Worm (Caenorhabditis elegans) whole organism, L1 larva: ENCODE data around the gene ztf-22.

Source experiments
- C04F5.9 ChIP-seq: sonication (generic microtip); optimal IDR thresholded peaks from 2 replicates; lab custom pipeline; 2016; ENCODE audit warnings: missing genetic modification characterization, missing compliant biosample characterization
- C34B4.2 ChIP-seq: sonication (generic microtip); optimal IDR thresholded peaks from 2 replicates; lab custom pipeline; 2017; ENCODE audit warnings: mild to moderate bottlenecking, missing genetic modification characterization, missing compliant biosample characterization
- F16B12.6 ChIP-seq: fragments of 150-350 bp; optimal IDR thresholded peaks from 2 replicates; lab custom pipeline; 2014; ENCODE audit warnings: missing biosample characterization, missing genetic modification characterization
- ama-1 ChIP-seq: fragments of 150-350 bp; optimal IDR thresholded peaks from 2 replicates; lab custom pipeline; 2014
- blmp-1 ChIP-seq: fragments of 150-350 bp; optimal IDR thresholded peaks from 2 replicates; lab custom pipeline; 2014; ENCODE audit warnings: missing biosample characterization, missing genetic modification characterization
- ceh-82 ChIP-seq, 3 experiments: fragments of 150-350 bp in 1 of 3; sonication (generic microtip) in 2 of 3; optimal IDR thresholded peaks; 2 replicates each; lab custom pipeline; 2014 to 2017; ENCODE audit warnings: missing biosample characterization in 3 of 3, missing genetic modification characterization in 3 of 3
- ceh-88 ChIP-seq: fragments of 200-800 bp; sonication (Bioruptor generic); IDR thresholded peaks from 2 replicates; pipeline ENCODE4 v1.3.6; 2022; ENCODE audit warnings: missing genetic modification characterization, missing compliant biosample characterization
- ces-1 ChIP-seq: fragments of 150-350 bp; optimal IDR thresholded peaks from 2 replicates; lab custom pipeline; 2014; ENCODE audit warnings: missing biosample characterization, missing genetic modification reagents, missing genetic modification characterization
- efl-1 ChIP-seq, 4 experiments: fragments of 150-350 bp; optimal IDR thresholded peaks in 3 of 4; peaks in 1 of 4; 1 replicate in 1 of 4; 2 replicates in 3 of 4; lab custom pipeline; 2014; ENCODE audit warnings: missing biosample characterization in 2 of 4, missing genetic modification characterization in 2 of 4, missing genetic modification reagents in 2 of 4
- elt-2 ChIP-seq: sonication (generic microtip); optimal IDR thresholded peaks from 2 replicates; lab custom pipeline; 2016; ENCODE audit warnings: missing genetic modification characterization, mild to moderate bottlenecking, inconsistent platforms, missing compliant biosample characterization, missing genetic modification reagents
- elt-3 ChIP-seq, 6 experiments: fragments of 150-350 bp in 1 of 6; sonication (generic microtip); optimal IDR thresholded peaks; 2 replicates each; lab custom pipeline; 2017 to 2018; ENCODE audit warnings: missing biosample characterization in 6 of 6, missing genetic modification characterization in 6 of 6, inconsistent platforms in 1 of 6
- fkh-10 ChIP-seq: sonication (generic microtip); optimal IDR thresholded peaks from 2 replicates; lab custom pipeline; 2017; ENCODE audit warnings: missing biosample characterization, missing genetic modification reagents, missing genetic modification characterization
- fkh-4 ChIP-seq: sonication (generic microtip); optimal IDR thresholded peaks from 2 replicates; lab custom pipeline; 2016; ENCODE audit warnings: missing compliant biosample characterization, missing genetic modification characterization, borderline replicate concordance
- fkh-8 ChIP-seq: sonication (generic microtip); optimal IDR thresholded peaks from 2 replicates; lab custom pipeline; 2016; ENCODE audit warnings: mild to moderate bottlenecking, missing genetic modification characterization, missing compliant biosample characterization
- grh-1 ChIP-seq: fragments of 200-800 bp; sonication (Bioruptor generic); IDR thresholded peaks from 2 replicates; pipeline ENCODE4 v1.3.6; 2022; ENCODE audit warnings: missing genetic modification reagents, missing genetic modification characterization, missing compliant biosample characterization
- hlh-17 ChIP-seq: fragments of 200-800 bp; sonication (Bioruptor generic); optimal IDR thresholded peaks from 2 replicates; lab custom pipeline; 2018; ENCODE audit warnings: missing genetic modification characterization, mild to moderate bottlenecking, missing compliant biosample characterization, moderate library complexity, borderline replicate concordance
- hpl-2 ChIP-seq: fragments of 150-350 bp; optimal IDR thresholded peaks from 2 replicates; lab custom pipeline; 2014; ENCODE audit warnings: missing biosample characterization, missing genetic modification reagents, missing genetic modification characterization
- irx-1 ChIP-seq: sonication (generic microtip); optimal IDR thresholded peaks from 2 replicates; lab custom pipeline; 2016; ENCODE audit warnings: missing genetic modification characterization, missing compliant biosample characterization
- isw-1 ChIP-seq: fragments of 200-800 bp; sonication (Bioruptor generic); IDR thresholded peaks from 2 replicates; pipeline ENCODE4 v1.3.6; 2022; ENCODE audit warnings: missing genetic modification characterization, missing compliant biosample characterization
- jun-1 ChIP-seq: fragments of 150-350 bp; optimal IDR thresholded peaks from 2 replicates; lab custom pipeline; 2014; ENCODE audit warnings: missing biosample characterization, missing genetic modification reagents, missing genetic modification characterization
- lin-13 ChIP-seq: fragments of 150-350 bp; optimal IDR thresholded peaks from 2 replicates; lab custom pipeline; 2014; ENCODE audit warnings: missing biosample characterization, missing genetic modification reagents, missing genetic modification characterization
- lin-14 ChIP-seq: fragments of 200-800 bp; sonication (Bioruptor generic); optimal IDR thresholded peaks from 2 replicates; lab custom pipeline; 2018; ENCODE audit warnings: mild to moderate bottlenecking, missing genetic modification characterization, moderate library complexity, missing compliant biosample characterization
- lin-35 ChIP-seq, 2 experiments: fragments of 150-350 bp; optimal IDR thresholded peaks; 2 replicates each; lab custom pipeline; 2014; ENCODE audit warnings: missing biosample characterization in 2 of 2, missing genetic modification characterization in 2 of 2, missing genetic modification reagents in 2 of 2
- lir-3 ChIP-seq: sonication (generic microtip); optimal IDR thresholded peaks from 2 replicates; lab custom pipeline; 2016; ENCODE audit warnings: mild to moderate bottlenecking, missing genetic modification characterization, moderate library complexity, missing compliant biosample characterization; ENCODE audit not compliant: poor library complexity
- lsy-2 ChIP-seq, 2 experiments: fragments of 150-350 bp; optimal IDR thresholded peaks; 2 replicates each; lab custom pipeline; 2014; ENCODE audit warnings: missing biosample characterization in 2 of 2, missing genetic modification characterization in 2 of 2
- mab-9 ChIP-seq: fragments of 200-800 bp; sonication (Bioruptor generic); IDR thresholded peaks from 2 replicates; pipeline ENCODE4 v1.3.6; 2022; ENCODE audit warnings: missing genetic modification reagents, missing genetic modification characterization, missing compliant biosample characterization
- mdl-1 ChIP-seq, 2 experiments: fragments of 150-350 bp; optimal IDR thresholded peaks; 2 replicates each; lab custom pipeline; 2014 to 2017; ENCODE audit warnings: missing biosample characterization in 2 of 2, missing genetic modification characterization in 2 of 2, inconsistent platforms in 1 of 2
- mep-1 ChIP-seq: fragments of 150-350 bp; optimal IDR thresholded peaks from 2 replicates; lab custom pipeline; 2014; ENCODE audit warnings: missing biosample characterization, missing genetic modification characterization
- nhr-12 ChIP-seq: sonication (generic microtip); optimal IDR thresholded peaks from 2 replicates; lab custom pipeline; 2017; ENCODE audit warnings: missing biosample characterization, missing genetic modification characterization
- nhr-19 ChIP-seq: fragments of 200-800 bp; sonication (Bioruptor generic); conservative IDR thresholded peaks from 2 replicates; pipeline ENCODE4 v1.3.6; 2022; ENCODE audit warnings: missing genetic modification characterization, missing compliant biosample characterization
- nhr-20 ChIP-seq: sonication (generic microtip); optimal IDR thresholded peaks from 2 replicates; lab custom pipeline; 2016; ENCODE audit warnings: mild to moderate bottlenecking, missing genetic modification characterization, missing compliant biosample characterization
- nhr-28 ChIP-seq: fragments of 150-350 bp; optimal IDR thresholded peaks from 2 replicates; lab custom pipeline; 2014; ENCODE audit warnings: missing biosample characterization, missing genetic modification characterization
- nhr-47 ChIP-seq: sonication (generic microtip); optimal IDR thresholded peaks from 2 replicates; lab custom pipeline; 2016; ENCODE audit warnings: mild to moderate bottlenecking, missing genetic modification characterization, moderate library complexity, missing compliant biosample characterization
- nhr-76 ChIP-seq: sonication (generic microtip); optimal IDR thresholded peaks from 2 replicates; lab custom pipeline; 2017; ENCODE audit warnings: missing biosample characterization, missing genetic modification characterization
- nhr-85 ChIP-seq: sonication (generic microtip); peaks from one replicate; lab custom pipeline; 2016; ENCODE audit warnings: missing genetic modification characterization, inconsistent platforms, missing compliant biosample characterization
- nhr-90 ChIP-seq: sonication (generic microtip); optimal IDR thresholded peaks from 2 replicates; lab custom pipeline; 2016; ENCODE audit warnings: mild to moderate bottlenecking, missing genetic modification characterization, missing compliant biosample characterization; ENCODE audit not compliant: poor library complexity
- pax-3 ChIP-seq: fragments of 200-800 bp; sonication (Bioruptor generic); optimal IDR thresholded peaks from 2 replicates; lab custom pipeline; 2018; ENCODE audit warnings: mild to moderate bottlenecking, missing genetic modification characterization, moderate library complexity, missing compliant biosample characterization
- pqm-1 ChIP-seq: sonication (generic microtip); optimal IDR thresholded peaks from 3 replicates; lab custom pipeline; 2017; ENCODE audit warnings: missing biosample characterization, missing genetic modification characterization
- skn-1 ChIP-seq: fragments of 150-350 bp; optimal IDR thresholded peaks from 2 replicates; lab custom pipeline; 2014; ENCODE audit warnings: missing biosample characterization, missing genetic modification characterization
- snpc-4 ChIP-seq: fragments of 150-350 bp; optimal IDR thresholded peaks from 2 replicates; lab custom pipeline; 2014; ENCODE audit warnings: missing biosample characterization, missing genetic modification characterization
- snu-23 ChIP-seq: sonication (generic microtip); optimal IDR thresholded peaks from 2 replicates; lab custom pipeline; 2016; ENCODE audit warnings: missing genetic modification characterization, missing compliant biosample characterization
- sup-37 ChIP-seq: fragments of 200-800 bp; sonication (Bioruptor generic); optimal IDR thresholded peaks from 2 replicates; lab custom pipeline; 2018; ENCODE audit warnings: mild to moderate bottlenecking, missing genetic modification characterization, missing compliant biosample characterization
- tbx-2 ChIP-seq: sonication (generic microtip); optimal IDR thresholded peaks from 2 replicates; lab custom pipeline; 2016; ENCODE audit warnings: missing genetic modification characterization, missing compliant biosample characterization
- unc-130 ChIP-seq: fragments of 150-350 bp; optimal IDR thresholded peaks from 2 replicates; lab custom pipeline; 2017; ENCODE audit warnings: missing biosample characterization, missing genetic modification characterization, inconsistent platforms
- zag-1 ChIP-seq: fragments of 150-350 bp; optimal IDR thresholded peaks from 2 replicates; lab custom pipeline; 2014; ENCODE audit warnings: missing biosample characterization, missing genetic modification characterization
- ztf-11 ChIP-seq, 2 experiments: sonication (generic microtip); optimal IDR thresholded peaks; 2 replicates each; lab custom pipeline; 2016 to 2017; ENCODE audit warnings: missing genetic modification characterization in 2 of 2, missing biosample characterization in 1 of 2, missing compliant biosample characterization in 1 of 2
- ztf-4 ChIP-seq: fragments of 150-350 bp; optimal IDR thresholded peaks from 2 replicates; lab custom pipeline; 2014; ENCODE audit warnings: missing biosample characterization, missing genetic modification characterization

The ztf-22 gene

ce11 chrII:13291406-13292124 lies 5.9 kb upstream of the ztf-22 start (continued):
- TF ChIP-seq nhr-90 (tag; lab: Kevin White, UChicago) (peak; percentile 94), ztf-4 (peak; percentile 65), nhr-76 (tag; lab: Kevin White, UChicago) (no peak), mdl-1 (tag; optimal IDR thresholded peaks at IDR 0.05; lab: Kevin White, UChicago) (peak in 1 of 2 experiments; percentile 81), isw-1 (GFP tag; lab: Robert Waterston, UW) (no peak), zag-1 (tag; lab: Kevin White, UChicago) (no peak), nhr-47 (peak; percentile 85), mep-1 (tag; lab: Kevin White, UChicago) (peak; percentile 64)

DNA sequence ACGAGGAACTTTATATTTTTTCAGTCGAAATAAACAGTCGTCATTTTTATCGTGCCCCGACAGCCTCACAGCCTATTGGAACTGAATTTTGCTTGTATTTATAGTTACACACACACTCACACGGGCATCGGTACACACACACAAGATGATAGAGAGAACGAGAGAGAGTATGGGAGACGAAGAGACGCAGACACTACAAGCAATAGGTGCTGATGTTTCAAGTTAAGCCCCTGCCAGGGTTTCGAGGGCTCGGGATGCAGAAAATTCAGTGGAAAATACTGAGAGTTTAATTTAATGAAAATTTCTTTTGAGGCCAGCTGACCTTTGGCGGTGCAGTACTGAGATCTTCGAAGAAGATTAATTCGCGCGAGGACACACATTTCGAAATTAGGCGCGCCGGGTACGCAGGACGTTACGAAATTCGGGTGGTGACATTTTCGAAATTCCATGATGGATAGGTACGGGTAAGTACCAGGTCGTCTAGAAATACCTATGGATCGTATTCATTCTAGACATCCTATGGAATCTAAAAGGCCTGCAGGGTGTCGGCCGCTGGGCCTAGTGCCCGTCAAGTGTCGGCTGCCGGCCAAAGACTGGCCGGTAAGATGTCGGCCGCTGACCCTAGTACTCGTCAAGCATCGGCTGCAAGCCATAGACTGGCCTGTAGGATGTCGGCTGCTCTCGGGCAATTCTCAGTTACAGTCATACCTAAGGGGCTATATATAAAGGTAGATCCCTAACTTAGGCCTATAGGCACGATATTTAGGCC lies 5.1 kb upstream of the ztf-22 start:
- TF ChIP-seq nhr-28 (no peak), ces-1 (GFP tag; lab: Kevin White, UChicago) (no peak), fkh-4 (tag; lab: Kevin White, UChicago) (no peak), sup-37 (no peak), pax-3 (tag; lab: Kevin White, UChicago) (no peak), nhr-20 (tag; lab: Kevin White, UChicago) (peak; percentile 13), C04F5.9 (tag; lab: Kevin White, UChicago) (no peak), fkh-10 (GFP tag; lab: Kevin White, UChicago) (no peak), F16B12.6 (tag; lab: Kevin White, UChicago) (no peak), nhr-85 (tag; lab: Kevin White, UChicago) (no peak), nhr-90 (tag; lab: Kevin White, UChicago) (no peak), mep-1 (tag; lab: Kevin White, UChicago) (peak; percentile 33), hlh-17 (no peak), pqm-1 (tag; lab: Kevin White, UChicago) (no peak), nhr-12 (tag; lab: Kevin White, UChicago) (no peak), jun-1 (no peak), ztf-4 (no peak), ztf-11 (tag; optimal IDR thresholded peaks at IDR 0.05; lab: Kevin White, UChicago) (no peak), ceh-82 (tag; optimal IDR thresholded peaks at IDR 0.05; lab: Kevin White, UChicago) (peak in 1 of 3 experiments; percentile 13), unc-130 (no peak), lin-14 (peak; percentile 46), ceh-88 (GFP tag; lab: Robert Waterston, UW) (no peak), lin-13 (peak; percentile 35), efl-1 (optimal IDR thresholded peaks at IDR 0.05; lab: Kevin White, UChicago) (peak; percentile 2 to 14), efl-1 (GFP tag; optimal IDR thresholded peaks at IDR 0.05 in 1 of 2; lab: Kevin White, UChicago) (peak in 1 of 2 experiments; percentile 87), nhr-19 (GFP tag; lab: Robert Waterston, UW) (peak; percentile 19), mab-9 (GFP tag; lab: Robert Waterston, UW) (no peak), blmp-1 (tag; lab: Kevin White, UChicago) (peak; percentile 33), snpc-4 (peak; percentile 87), tbx-2 (tag; lab: Kevin White, UChicago) (no peak), mdl-1 (tag; optimal IDR thresholded peaks at IDR 0.05; lab: Kevin White, UChicago) (no peak), lir-3 (peak; percentile 9), skn-1 (tag; lab: Kevin White, UChicago) (peak; percentile 51), C34B4.2 (no peak), fkh-8 (tag; lab: Kevin White, UChicago) (no peak), irx-1 (tag; lab: Kevin White, UChicago) (no peak), hpl-2 (GFP tag; lab: Kevin White, UChicago) (no peak), ama-1 (lab: Kevin White, UChicago) (no peak), snu-23 (peak; percentile 21), lsy-2 (tag; optimal IDR thresholded peaks at IDR 0.05; lab: Kevin White, UChicago) (peak in 1 of 2 experiments; percentile 4), grh-1 (GFP tag; lab: Robert Waterston, UW) (peak; percentile 12; the same call in 1 of the 2 replicates), elt-3 (tag; optimal IDR thresholded peaks at IDR 0.05; lab: Kevin White, UChicago) (no peak), lin-35 (GFP tag; optimal IDR thresholded peaks at IDR 0.05; lab: Kevin White, UChicago) (peak in 1 of 2 experiments; percentile 40), elt-2 (peak; percentile 12)
